Fruit fly (Drosophila melanogaster) whole organism, prepupa: Measurements from ENCODE around the gene Srp9.

Experiments used
- Blimp-1 ChIP-seq: fragments of 200-800 bp; sonication (Bioruptor generic); optimal IDR thresholded peaks from 3 replicates; lab custom pipeline; 2017; ENCODE audit warnings: missing biosample characterization, missing genetic modification characterization, mild to moderate bottlenecking, moderate library complexity, missing genetic modification reagents
- CG15336 ChIP-seq: fragments of 200-800 bp; sonication (Bioruptor generic); IDR thresholded peaks from 2 replicates; pipeline ENCODE4 v1.3.6; 2022; ENCODE audit warnings: missing biosample characterization, missing genetic modification characterization
- CG6792 ChIP-seq: fragments of 200-800 bp; sonication (Bioruptor generic); optimal IDR thresholded peaks from 3 replicates; lab custom pipeline; 2016; ENCODE audit warnings: missing biosample characterization, missing genetic modification characterization
- CG7368 ChIP-seq: fragments of 200-800 bp; sonication (Bioruptor generic); optimal IDR thresholded peaks from 3 replicates; lab custom pipeline; 2016; ENCODE audit warnings: missing biosample characterization, missing genetic modification characterization
- CG8119 ChIP-seq: fragments of 200-800 bp; sonication (Bioruptor generic); IDR thresholded peaks from 3 replicates; pipeline ENCODE4 v1.3.6; 2022; ENCODE audit warnings: missing biosample characterization, missing genetic modification characterization
- Gug ChIP-seq: fragments of 200-800 bp; sonication (Bioruptor generic); IDR thresholded peaks from 2 replicates; pipeline ENCODE4 v1.3.6; 2022; ENCODE audit warnings: missing biosample characterization, missing genetic modification characterization
- Hr4 ChIP-seq: fragments of 200-800 bp; sonication (Bioruptor generic); optimal IDR thresholded peaks from 3 replicates; lab custom pipeline; 2016; ENCODE audit warnings: missing biosample characterization, missing genetic modification characterization
- OdsH ChIP-seq: fragments of 200-800 bp; sonication (Bioruptor generic); optimal IDR thresholded peaks from 3 replicates; lab custom pipeline; 2016; ENCODE audit warnings: missing biosample characterization, missing genetic modification characterization
- Sox102F ChIP-seq: fragments of 200-800 bp; sonication (Bioruptor generic); optimal IDR thresholded peaks from 2 replicates; lab custom pipeline; 2016; ENCODE audit warnings: missing biosample characterization, mild to moderate bottlenecking, missing genetic modification characterization
- Sox14 ChIP-seq: fragments of 200-800 bp; sonication (Bioruptor generic); optimal IDR thresholded peaks from 3 replicates; lab custom pipeline; 2016; ENCODE audit warnings: missing biosample characterization, missing genetic modification characterization
- Sox15 ChIP-seq: fragments of 200-800 bp; sonication (Bioruptor generic); optimal IDR thresholded peaks from 3 replicates; lab custom pipeline; 2016; ENCODE audit warnings: missing biosample characterization, missing genetic modification characterization
- dsx ChIP-seq: fragments of 200-800 bp; optimal IDR thresholded peaks from 3 replicates; lab custom pipeline; 2019; ENCODE audit warnings: missing biosample characterization, mild to moderate bottlenecking, missing genetic modification characterization, moderate library complexity; ENCODE audit not compliant: poor library complexity, severe bottlenecking
- vri ChIP-seq: fragments of 200-800 bp; sonication (Bioruptor generic); optimal IDR thresholded peaks from 3 replicates; lab custom pipeline; 2016; ENCODE audit warnings: missing biosample characterization, mild to moderate bottlenecking, missing genetic modification characterization

DNA sequence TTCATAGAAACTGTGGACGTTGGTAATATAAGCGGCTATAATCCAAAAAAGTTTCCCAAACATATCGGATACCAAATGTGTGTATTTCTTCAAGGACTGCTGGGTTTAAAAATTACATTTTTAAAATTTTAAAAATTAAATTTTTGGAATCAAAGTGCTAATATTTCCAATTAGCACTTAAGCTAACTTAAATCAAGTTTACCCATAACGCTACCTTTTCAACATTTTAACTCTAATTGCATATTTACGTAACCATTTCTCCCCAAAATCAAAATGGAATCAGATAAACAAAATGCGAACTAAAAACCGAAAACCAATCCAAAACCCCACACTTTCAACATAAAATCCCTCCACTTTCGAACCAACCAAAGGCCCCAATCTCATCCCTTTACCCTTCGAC, 10.0 kb downstream of the Srp9 start, which contains the start of gene CG43880:
- TF ChIP-seq CG6792 (GFP tag; lab: Kevin White, UChicago) (no peak), dsx (GFP tag; lab: Kevin White, UChicago) (no peak), Hr4 (GFP tag; lab: Kevin White, UChicago) (no peak), OdsH (GFP tag; lab: Kevin White, UChicago) (no peak), vri (no peak), Sox102F (GFP tag; lab: Kevin White, UChicago) (no peak), Gug (GFP tag; lab: Robert Waterston, UW) (no peak), CG15336 (GFP tag; lab: Robert Waterston, UW) (no peak), Blimp-1 (GFP tag; lab: Kevin White, UChicago) (no peak), Sox15 (GFP tag; lab: Kevin White, UChicago) (no peak), CG7368 (GFP tag; lab: Kevin White, UChicago) (no peak), CG8119 (GFP tag; lab: Robert Waterston, UW) (no peak), Sox14 (GFP tag; lab: Kevin White, UChicago) (no peak)
